Worm (Caenorhabditis elegans) whole organism, midembryonic: ENCODE data around the gene clec-45.

Experiments
- T22C8.4 ChIP-seq: fragments of 200-800 bp; sonication (Bioruptor generic); IDR thresholded peaks from 2 replicates; pipeline ENCODE4 v1.3.6; 2022; ENCODE audit warnings: missing genetic modification characterization, missing compliant biosample characterization
- cog-1 ChIP-seq: sonication (generic microtip); optimal IDR thresholded peaks from 2 replicates; lab custom pipeline; 2016; ENCODE audit warnings: missing genetic modification characterization, missing compliant biosample characterization
- flt-1 ChIP-seq: fragments of 200-800 bp; sonication (Bioruptor generic); IDR thresholded peaks from 2 replicates; pipeline ENCODE4 v1.3.6; 2022; ENCODE audit warnings: missing genetic modification characterization, missing compliant biosample characterization
- klf-2 ChIP-seq: fragments of 200-800 bp; sonication (Bioruptor generic); conservative IDR thresholded peaks from 2 replicates; pipeline ENCODE4 v1.3.6; 2022; ENCODE audit warnings: missing genetic modification reagents, missing genetic modification characterization, missing compliant biosample characterization
- med-1 ChIP-seq: sonication (generic microtip); optimal IDR thresholded peaks from 2 replicates; lab custom pipeline; 2017; ENCODE audit warnings: missing genetic modification characterization, mild to moderate bottlenecking, missing compliant biosample characterization, antibody characterized with exemption, missing genetic modification reagents; ENCODE audit not compliant: insufficient read depth
- ref-1 ChIP-seq: fragments of 200-800 bp; sonication (Bioruptor generic); conservative IDR thresholded peaks from 2 replicates; pipeline ENCODE4 v1.3.6; 2022; ENCODE audit warnings: missing genetic modification reagents, missing genetic modification characterization, missing compliant biosample characterization
- tab-1 ChIP-seq: fragments of 200-800 bp; sonication (Bioruptor generic); IDR thresholded peaks from 2 replicates; pipeline ENCODE4 v1.3.6; 2022; ENCODE audit warnings: missing genetic modification characterization, missing compliant biosample characterization
- ztf-23 ChIP-seq: fragments of 200-800 bp; sonication (Bioruptor generic); IDR thresholded peaks from 2 replicates; pipeline ENCODE4 v1.3.6; 2022; ENCODE audit warnings: missing genetic modification reagents, missing genetic modification characterization, missing compliant biosample characterization
- ztf-29 ChIP-seq: fragments of 200-800 bp; sonication (Bioruptor generic); IDR thresholded peaks from 2 replicates; pipeline ENCODE4 v1.3.6; 2022; ENCODE audit warnings: missing genetic modification reagents, missing genetic modification characterization, missing compliant biosample characterization

ce11 chrV:7603404-7603803 lies 34.5 kb upstream of the clec-45 start, which contains the start of gene C50E3.11:
- TF ChIP-seq ref-1 (GFP tag; lab: Robert Waterston, UW), result no peak
- TF ChIP-seq ztf-23 (GFP tag; lab: Robert Waterston, UW), result no peak
- no peak for TF ChIP-seq flt-1 (GFP tag; lab: Robert Waterston, UW)
- no peak for TF ChIP-seq tab-1 (GFP tag; lab: Robert Waterston, UW)
- TF ChIP-seq med-1 (GFP tag; lab: Kevin White, UChicago), result no peak
- no peak for TF ChIP-seq T22C8.4 (GFP tag; lab: Robert Waterston, UW)
- TF ChIP-seq ztf-29 (GFP tag; lab: Robert Waterston, UW), result no peak
- TF ChIP-seq klf-2 (GFP tag; lab: Robert Waterston, UW), result no peak
- TF ChIP-seq cog-1 (tag; lab: Kevin White, UChicago), result no peak
